Worm (Caenorhabditis elegans): ENCODE data around the gene srw-41.

srw-41 gene

ce11 chrV:16687227-16687626 lies 10.1 kb upstream of the srw-41 start, which contains the start of gene srz-102:
TSS of gene srz-102 (plus strand) at chrV:16687527.
- no peak for TF ChIP-seq lim-6 (tag; optimal IDR thresholded peaks at IDR 0.05)
- no peak for TF ChIP-seq hlh-6 (tag; optimal IDR thresholded peaks at IDR 0.05)
- no peak for TF ChIP-seq ztf-16 (tag; optimal IDR thresholded peaks at IDR 0.05)
- no peak for TF ChIP-seq hlh-30 (tag; optimal IDR thresholded peaks at IDR 0.05; ENCODE audit: insufficient read depth)
- no peak for TF ChIP-seq K09A11.1 (tag; optimal IDR thresholded peaks at IDR 0.05; ENCODE audit: insufficient read depth)
- no peak for TF ChIP-seq nhr-232 (tag; optimal IDR thresholded peaks at IDR 0.05)
- no peak for TF ChIP-seq ama-1 (optimal IDR thresholded peaks at IDR 0.05)
- no peak for TF ChIP-seq unc-86 (tag; optimal IDR thresholded peaks at IDR 0.05)
- no peak for TF ChIP-seq T23F11.4 (GFP tag; optimal IDR thresholded peaks at IDR 0.05)
- TF ChIP-seq pag-3 (tag; optimal IDR thresholded peaks at IDR 0.05; ENCODE audit: borderline replicate concordance): no peak

- TF ChIP-seq F13H6.1 (tag; optimal IDR thresholded peaks at IDR 0.05) (no peak), pros-1 (tag; optimal IDR thresholded peaks at IDR 0.05) (no peak), sdc-2 (tag; optimal IDR thresholded peaks at IDR 0.05) (no peak)
Measured at ce11 chrV:16692988-16693387, 4.3 kb upstream of the srw-41 start.

ce11 chrV:16693732-16694131 lies 3.5 kb upstream of the srw-41 start, which contains the start of gene srw-42:
TSS of gene srw-42 (minus strand) at chrV:16693832.
- TF ChIP-seq elt-2 (tag; optimal IDR thresholded peaks at IDR 0.05): no peak
- no peak for TF ChIP-seq ceh-45 (GFP tag; IDR thresholded peaks at IDR 0.05)
- no peak for TF ChIP-seq ceh-18 (tag; optimal IDR thresholded peaks at IDR 0.05)
- TF ChIP-seq hlh-6 (tag; optimal IDR thresholded peaks at IDR 0.05): no peak
- no peak for TF ChIP-seq fkh-10 (GFP tag; optimal IDR thresholded peaks at IDR 0.05)
- no peak for TF ChIP-seq sox-2 (GFP tag; IDR thresholded peaks at IDR 0.05)

ce11 chrV:16694538-16694937 lies 2.7 kb upstream of the srw-41 start, which contains the start of gene srz-101:
TSS of gene srz-101 (plus strand) at chrV:16694838.
- TF ChIP-seq dve-1 (tag; optimal IDR thresholded peaks at IDR 0.05): no peak
- TF ChIP-seq ets-4 (tag; optimal IDR thresholded peaks at IDR 0.05): no peak
- TF ChIP-seq pag-3 (tag; optimal IDR thresholded peaks at IDR 0.05; ENCODE audit: borderline replicate concordance): no peak
- TF ChIP-seq mec-3 (tag; optimal IDR thresholded peaks at IDR 0.05; ENCODE audit: borderline replicate concordance): no peak
- no peak for TF ChIP-seq hlh-30 (tag; optimal IDR thresholded peaks at IDR 0.05; ENCODE audit: insufficient read depth)
- no peak for TF ChIP-seq ama-1 (optimal IDR thresholded peaks at IDR 0.05)
- TF ChIP-seq F13H6.1 (tag; optimal IDR thresholded peaks at IDR 0.05): no peak

- no peak for TF ChIP-seq ets-4 (tag; optimal IDR thresholded peaks at IDR 0.05)
- TF ChIP-seq pag-3 (tag; optimal IDR thresholded peaks at IDR 0.05; ENCODE audit: borderline replicate concordance): no peak
- TF ChIP-seq hlh-6 (tag; optimal IDR thresholded peaks at IDR 0.05): no peak
- no peak for TF ChIP-seq tbx-7 (tag; optimal IDR thresholded peaks at IDR 0.05)
- no peak for TF ChIP-seq elt-2 (tag; optimal IDR thresholded peaks at IDR 0.05)
- no peak for TF ChIP-seq eyg-1 (tag; optimal IDR thresholded peaks at IDR 0.05)
Measured at ce11 chrV:16695499-16695898, 1.8 kb upstream of the srw-41 start.

- TF ChIP-seq ceh-6 (GFP tag; optimal IDR thresholded peaks at IDR 0.05) (peak; percentile 5), ceh-18 (tag; optimal IDR thresholded peaks at IDR 0.05) (no peak), ttx-3 (tag; optimal IDR thresholded peaks at IDR 0.05) (no peak), che-1 (tag; optimal IDR thresholded peaks at IDR 0.05) (peak; percentile 61), C38D4.7 (GFP tag; optimal IDR thresholded peaks at IDR 0.05) (peak; percentile 36), ceh-19 (GFP tag; optimal IDR thresholded peaks at IDR 0.05) (peak; percentile 41), pha-2 (tag; optimal IDR thresholded peaks at IDR 0.05) (peak; percentile 57), gmeb-2 (tag; optimal IDR thresholded peaks at IDR 0.05) (peak; percentile 40), K02D7.2 (tag; optimal IDR thresholded peaks at IDR 0.05) (peak; percentile 32), hlh-13 (GFP tag; optimal IDR thresholded peaks at IDR 0.05) (peak; percentile 23), mec-3 (tag; optimal IDR thresholded peaks at IDR 0.05; ENCODE audit: borderline replicate concordance) (no peak), lin-11 (tag; optimal IDR thresholded peaks at IDR 0.05) (peak; percentile 42)
Measured at ce11 chrV:16699752-16700259, 2.5 kb downstream of the srw-41 start, which contains the start of gene Y70C5C.1. TSS of gene Y70C5C.1 (plus strand) at chrV:16700209.
